Fruit fly (Drosophila melanogaster): ENCODE results near the gene CG1271.

CG1271 gene

DNA sequence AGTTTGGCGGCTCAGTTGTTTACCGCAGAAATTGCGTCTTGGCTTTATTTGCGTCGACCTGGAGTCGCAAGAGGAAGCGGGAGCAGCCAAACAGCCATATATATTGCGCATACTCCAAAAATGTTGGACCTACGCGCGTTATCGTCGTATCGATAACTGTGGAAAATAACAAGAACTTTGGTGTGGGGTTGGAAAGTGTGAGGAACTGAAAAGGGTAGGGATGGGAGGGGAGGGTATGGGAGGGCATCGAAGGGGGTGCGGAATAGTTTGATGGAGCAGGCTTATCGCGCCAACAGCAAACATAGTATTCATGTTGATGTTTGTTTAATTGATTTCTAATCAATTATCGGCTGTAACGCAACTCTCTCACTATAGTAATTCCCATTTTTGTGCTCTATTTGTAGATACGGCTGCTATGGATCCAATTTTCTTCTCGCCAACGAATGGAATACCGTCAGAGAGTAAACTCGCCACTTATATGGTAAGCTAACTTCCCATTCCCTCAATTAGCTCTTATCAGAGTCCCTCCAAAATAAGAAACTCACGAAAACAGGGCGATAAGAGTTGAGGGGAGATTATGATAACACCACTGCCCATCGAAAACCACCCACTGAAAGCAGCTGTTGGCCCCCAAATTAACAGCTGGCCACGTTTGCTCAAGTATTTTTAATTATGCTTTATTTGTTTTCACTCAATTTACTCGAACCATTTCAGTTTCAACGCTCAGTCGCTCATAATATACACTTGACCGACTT is 31.2 kb downstream of the CG1271 start (continued):
- TF ChIP-seq zfh2 (GFP tag; optimal IDR thresholded peaks at IDR 0.05) (no peak), CG15601 (tag; optimal IDR thresholded peaks at IDR 0.05) (peak; percentile 81), tup (GFP tag; optimal IDR thresholded peaks at IDR 0.05) (peak; percentile 57), chif (GFP tag; optimal IDR thresholded peaks at IDR 0.05) (peak; percentile 13 to 28), CG5245 (GFP tag; optimal IDR thresholded peaks at IDR 0.05) (peak; percentile 58), CG33557 (GFP tag; optimal IDR thresholded peaks at IDR 0.05) (peak; percentile 80), Antp (GFP tag; optimal IDR thresholded peaks at IDR 0.05) (peak; percentile 37), CG6689 (GFP tag; IDR thresholded peaks at IDR 0.05) (peak; percentile 54; the same call in 1 of the 2 replicates), kni (GFP tag; optimal IDR thresholded peaks at IDR 0.05) (peak; percentile 88), CG14441 (GFP tag; IDR thresholded peaks at IDR 0.05) (peak; percentile 8; the same call in 1 of the 2 replicates), grau (tag; optimal IDR thresholded peaks at IDR 0.05) (peak; percentile 19), Sox100B (GFP tag; optimal IDR thresholded peaks at IDR 0.05) (peak; percentile 45), z (GFP tag; IDR thresholded peaks at IDR 0.05) (peak; percentile 80), fru (optimal IDR thresholded peaks at IDR 0.05) (no peak), CG11398 (GFP tag; optimal IDR thresholded peaks at IDR 0.05) (peak; percentile 33), hb (GFP tag; IDR thresholded peaks at IDR 0.05; ENCODE audit: partially characterized antibody) (no peak), HLH4C (GFP tag; IDR thresholded peaks at IDR 0.05; ENCODE audit: partially characterized antibody) (0 out of 3 replicates have a peak, but pooled peaks have one; percentile 19), PHDP (tag; optimal IDR thresholded peaks at IDR 0.05) (no peak), Aef1 (GFP tag; IDR thresholded peaks at IDR 0.05) (no peak), Dll (GFP tag; IDR thresholded peaks at IDR 0.05; ENCODE audit: partially characterized antibody) (0 out of 4 replicates have a peak, but pooled peaks have one; percentile 26), CG10321 (GFP tag; IDR thresholded peaks at IDR 0.05) (no peak), CG17359 (tag; optimal IDR thresholded peaks at IDR 0.05) (peak; percentile 37), Camta (GFP tag; optimal IDR thresholded peaks at IDR 0.05) (peak; percentile 35), dmrt11E (tag; optimal IDR thresholded peaks at IDR 0.05) (peak; percentile 54), CG11723 (GFP tag; optimal IDR thresholded peaks at IDR 0.05) (peak; percentile 43), pfk (GFP tag; optimal IDR thresholded peaks at IDR 0.05) (peak; percentile 16), NK7.1 (GFP tag; optimal IDR thresholded peaks at IDR 0.05) (peak; percentile 52), eve (GFP tag; optimal IDR thresholded peaks at IDR 0.05) (peak in 1 of 2 experiments; percentile 77), lab (GFP tag; optimal IDR thresholded peaks at IDR 0.05) (peak; percentile 95), Rfx (GFP tag; IDR thresholded peaks at IDR 0.05) (peak; percentile 41; the same call in 1 of the 2 replicates), CG4820 (GFP tag; optimal IDR thresholded peaks at IDR 0.05) (peak; percentile 59), C15 (GFP tag; IDR thresholded peaks at IDR 0.05) (no peak), Dbx (GFP tag; IDR thresholded peaks at IDR 0.05) (peak; percentile 34; the same call in 2 of the 3 replicates), Hr78 (GFP tag; optimal IDR thresholded peaks at IDR 0.05) (peak in 1 of 2 experiments; percentile 32), chm (GFP tag; IDR thresholded peaks at IDR 0.05) (peak; percentile 84), sens (GFP tag) (peak; percentile 82), salm (tag; optimal IDR thresholded peaks at IDR 0.05) (peak; percentile 24), ssp (GFP tag; IDR thresholded peaks at IDR 0.05) (no peak), Sox102F (GFP tag; optimal IDR thresholded peaks at IDR 0.05) (no peak), CG2116 (GFP tag; optimal IDR thresholded peaks at IDR 0.05) (peak; percentile 35), al (GFP tag; IDR thresholded peaks at IDR 0.05) (no peak), sr (GFP tag; IDR thresholded peaks at IDR 0.05) (0 out of 3 replicates have a peak, but pooled peaks have one; percentile 17), CG33213 (GFP tag; optimal IDR thresholded peaks at IDR 0.05) (no peak), her (GFP tag; optimal IDR thresholded peaks at IDR 0.05) (peak; percentile 39), prd (optimal IDR thresholded peaks at IDR 0.05) (no peak), prd (GFP tag; IDR thresholded peaks at IDR 0.05) (no peak), CG6683 (GFP tag; optimal IDR thresholded peaks at IDR 0.05) (peak; percentile 43), CG14014 (GFP tag; IDR thresholded peaks at IDR 0.05) (peak; percentile 14; the same call in 1 of the 2 replicates), Mes4 (GFP tag; optimal IDR thresholded peaks at IDR 0.05) (peak; percentile 50)
